Worm (Caenorhabditis elegans) whole organism, L4 larva: ENCODE data around the gene K03A11.1.

Experiments
- egl-27 ChIP-seq: sonication (generic microtip); optimal IDR thresholded peaks from 3 replicates; lab custom pipeline; 2017; ENCODE audit warnings: missing biosample characterization, missing genetic modification reagents, missing genetic modification characterization
- hlh-30 ChIP-seq: sonication (generic microtip); optimal IDR thresholded peaks from 2 replicates; lab custom pipeline; 2017; ENCODE audit warnings: antibody characterized with exemption, mild to moderate bottlenecking, missing genetic modification characterization, missing compliant biosample characterization; ENCODE audit not compliant: insufficient read depth
- mep-1 ChIP-seq: fragments of 150-350 bp; sonication (generic microtip); optimal IDR thresholded peaks from 3 replicates; lab custom pipeline; 2014; ENCODE audit warnings: missing biosample characterization, missing genetic modification characterization
- nhr-28 ChIP-seq: fragments of 150-350 bp; optimal IDR thresholded peaks from 2 replicates; lab custom pipeline; 2014; ENCODE audit warnings: missing biosample characterization, missing genetic modification characterization
- tag-97 ChIP-seq: fragments of 200-800 bp; sonication (Bioruptor generic); IDR thresholded peaks from 2 replicates; pipeline ENCODE4 v1.3.6; 2022; ENCODE audit warnings: missing genetic modification characterization, missing compliant biosample characterization
- unc-130 ChIP-seq: sonication (generic microtip); optimal IDR thresholded peaks from 2 replicates; lab custom pipeline; 2016; ENCODE audit warnings: missing genetic modification reagents, missing genetic modification characterization, missing compliant biosample characterization
- unc-62 ChIP-seq, 3 experiments: fragments of 150-350 bp in 1 of 3; sonication (generic microtip); optimal IDR thresholded peaks in 2 of 3; peaks in 1 of 3; 1 replicate in 1 of 3; 2 replicates in 2 of 3; lab custom pipeline; 2014 to 2017; ENCODE audit warnings: missing biosample characterization in 3 of 3, missing genetic modification characterization in 3 of 3, missing genetic modification reagents in 3 of 3, missing genotype in 1 of 3
- zag-1 ChIP-seq: fragments of 150-350 bp; optimal IDR thresholded peaks from 2 replicates; lab custom pipeline; 2014; ENCODE audit warnings: missing biosample characterization, missing genetic modification characterization

DNA sequence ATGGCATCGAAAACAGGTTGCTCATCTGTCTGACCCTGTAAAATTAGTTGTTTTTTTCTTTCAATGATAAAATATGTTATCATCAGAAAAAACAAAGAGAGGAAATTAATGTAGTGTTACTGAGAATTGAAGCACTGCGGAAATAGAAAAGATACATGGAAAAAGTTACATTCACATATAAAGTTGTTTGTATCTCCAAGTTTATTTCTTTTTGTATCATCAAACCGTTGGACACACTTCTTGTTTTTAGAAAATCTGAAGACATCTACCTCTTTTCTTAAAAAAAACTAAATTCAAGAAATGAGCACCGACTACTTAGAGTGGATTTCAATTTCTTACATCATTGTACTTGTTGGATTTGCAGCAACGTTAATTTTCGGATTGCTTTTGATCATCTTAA is 30.8 kb downstream of the K03A11.1 start, which contains the start of gene str-10:
- TF ChIP-seq unc-130 (GFP tag; lab: Kevin White, UChicago): no peak
- no peak for TF ChIP-seq unc-62 (GFP tag; optimal IDR thresholded peaks at IDR 0.05 in 1 of 2; lab: Kevin White, UChicago)
- TF ChIP-seq unc-62 (tag; optimal IDR thresholded peaks at IDR 0.05; lab: Kevin White, UChicago): no peak
- TF ChIP-seq nhr-28 (tag; lab: Kevin White, UChicago): no peak
- TF ChIP-seq zag-1 (tag; lab: Kevin White, UChicago): no peak
- no peak for TF ChIP-seq mep-1 (tag; lab: Kevin White, UChicago)
- no peak for TF ChIP-seq tag-97 (GFP tag; lab: Robert Waterston, UW)
- TF ChIP-seq egl-27 (tag; lab: Kevin White, UChicago): no peak
- TF ChIP-seq hlh-30 (tag; lab: Kevin White, UChicago): no peak
